Worm (Caenorhabditis elegans) whole organism, L3 larva: ENCODE measurements around the gene C06E7.88.
A peak's percentile ranks its signal among the peaks of the same experiment; 100 is the strongest.

Experiments used
- R02D3.7 ChIP-seq: fragments of 150-350 bp; optimal IDR thresholded peaks from 2 replicates; lab custom pipeline; 2014; ENCODE audit warnings: missing biosample characterization, missing genetic modification characterization
- ama-1 ChIP-seq: fragments of 150-350 bp; optimal IDR thresholded peaks from 2 replicates; lab custom pipeline; 2018
- ceh-16 ChIP-seq: sonication (generic microtip); optimal IDR thresholded peaks from 2 replicates; lab custom pipeline; 2017; ENCODE audit warnings: missing biosample characterization, missing genetic modification characterization
- ceh-28 ChIP-seq: fragments of 150-350 bp; optimal IDR thresholded peaks from 2 replicates; lab custom pipeline; 2014; ENCODE audit warnings: missing biosample characterization, missing genetic modification reagents, missing genetic modification characterization
- ceh-82 ChIP-seq: fragments of 150-350 bp; optimal IDR thresholded peaks from 2 replicates; lab custom pipeline; 2014; ENCODE audit warnings: missing biosample characterization, missing genetic modification characterization
- ceh-9 ChIP-seq: sonication (generic microtip); optimal IDR thresholded peaks from 2 replicates; lab custom pipeline; 2018; ENCODE audit warnings: missing biosample characterization, missing genetic modification characterization
- daf-12 ChIP-seq: fragments of 150-350 bp; optimal IDR thresholded peaks from 2 replicates; lab custom pipeline; 2014; ENCODE audit warnings: missing biosample characterization, missing genetic modification reagents, missing genetic modification characterization
- egl-27 ChIP-seq: sonication (generic microtip); optimal IDR thresholded peaks from 4 replicates; lab custom pipeline; 2017; ENCODE audit warnings: missing biosample characterization, missing genetic modification reagents, missing genetic modification characterization
- elt-2 ChIP-seq: sonication (generic microtip); optimal IDR thresholded peaks from 2 replicates; lab custom pipeline; 2016; ENCODE audit warnings: missing genetic modification reagents, mild to moderate bottlenecking, missing genetic modification characterization, missing compliant biosample characterization
- fkh-10 ChIP-seq: sonication (generic microtip); optimal IDR thresholded peaks from 2 replicates; lab custom pipeline; 2017; ENCODE audit warnings: missing biosample characterization, missing genetic modification reagents, missing genetic modification characterization
- fkh-2 ChIP-seq: fragments of 150-350 bp; optimal IDR thresholded peaks from 2 replicates; lab custom pipeline; 2014; ENCODE audit warnings: missing biosample characterization, missing genetic modification reagents, missing genetic modification characterization
- fos-1 ChIP-seq: fragments of 150-350 bp; optimal IDR thresholded peaks from 2 replicates; lab custom pipeline; 2014; ENCODE audit warnings: missing biosample characterization, missing genetic modification characterization
- hmg-11 ChIP-seq: sonication (generic microtip); optimal IDR thresholded peaks from 2 replicates; lab custom pipeline; 2016; ENCODE audit warnings: missing genetic modification characterization, missing compliant biosample characterization
- lin-15B ChIP-seq: fragments of 150-350 bp; optimal IDR thresholded peaks from 2 replicates; lab custom pipeline; 2014; ENCODE audit warnings: missing biosample characterization, missing genetic modification characterization
- lsy-12 ChIP-seq: sonication (generic microtip); optimal IDR thresholded peaks from 2 replicates; lab custom pipeline; 2016; ENCODE audit warnings: mild to moderate bottlenecking, missing genetic modification characterization, missing compliant biosample characterization
- mdl-1 ChIP-seq: fragments of 150-350 bp; optimal IDR thresholded peaks from 2 replicates; lab custom pipeline; 2014; ENCODE audit warnings: missing biosample characterization, missing genetic modification characterization
- mml-1 ChIP-seq: fragments of 150-350 bp; sonication (generic microtip); optimal IDR thresholded peaks from 3 replicates; lab custom pipeline; 2014; ENCODE audit warnings: missing biosample characterization, missing genetic modification characterization
- nfya-1 ChIP-seq: sonication (generic microtip); optimal IDR thresholded peaks from 2 replicates; lab custom pipeline; 2017; ENCODE audit warnings: missing genetic modification characterization, mild to moderate bottlenecking, missing compliant biosample characterization, antibody characterized with exemption, moderate library complexity; ENCODE audit not compliant: insufficient read depth
- nhr-12 ChIP-seq: fragments of 150-350 bp; optimal IDR thresholded peaks from 2 replicates; lab custom pipeline; 2014; ENCODE audit warnings: missing biosample characterization, missing genetic modification characterization
- nhr-23 ChIP-seq: fragments of 150-350 bp; optimal IDR thresholded peaks from 2 replicates; lab custom pipeline; 2014; ENCODE audit warnings: missing biosample characterization, missing genetic modification reagents, missing genetic modification characterization
- nhr-25 ChIP-seq: sonication (generic microtip); optimal IDR thresholded peaks from 2 replicates; lab custom pipeline; 2017; ENCODE audit warnings: missing biosample characterization, missing genetic modification characterization
- nhr-28 ChIP-seq: fragments of 150-350 bp; optimal IDR thresholded peaks from 2 replicates; lab custom pipeline; 2014; ENCODE audit warnings: missing biosample characterization, missing genetic modification characterization
- nhr-43 ChIP-seq: sonication (generic microtip); optimal IDR thresholded peaks from 2 replicates; lab custom pipeline; 2016; ENCODE audit warnings: mild to moderate bottlenecking, missing genetic modification characterization, missing compliant biosample characterization; ENCODE audit not compliant: poor library complexity, severe bottlenecking
- nhr-67 ChIP-seq: fragments of 150-350 bp; optimal IDR thresholded peaks from 2 replicates; lab custom pipeline; 2014; ENCODE audit warnings: missing biosample characterization, missing genetic modification characterization
- nhr-76 ChIP-seq: fragments of 150-350 bp; sonication (generic microtip); optimal IDR thresholded peaks from 5 replicates; lab custom pipeline; 2014; ENCODE audit warnings: missing biosample characterization, missing genetic modification characterization
- pha-4 ChIP-seq: fragments of 150-350 bp; optimal IDR thresholded peaks from 2 replicates; lab custom pipeline; 2014; ENCODE audit warnings: missing biosample characterization, missing genetic modification reagents, missing genetic modification characterization
- pqm-1 ChIP-seq: fragments of 150-350 bp; optimal IDR thresholded peaks from 2 replicates; lab custom pipeline; 2017; ENCODE audit warnings: missing biosample characterization, missing genetic modification characterization, inconsistent platforms
- skn-1 ChIP-seq: fragments of 150-350 bp; optimal IDR thresholded peaks from 2 replicates; lab custom pipeline; 2014; ENCODE audit warnings: missing biosample characterization, missing genetic modification characterization
- snpc-4 ChIP-seq: fragments of 150-350 bp; optimal IDR thresholded peaks from 2 replicates; lab custom pipeline; 2014; ENCODE audit warnings: missing biosample characterization, missing genetic modification characterization
- tbx-2 ChIP-seq: sonication (generic microtip); optimal IDR thresholded peaks from 2 replicates; lab custom pipeline; 2016; ENCODE audit warnings: mild to moderate bottlenecking, missing genetic modification characterization, missing compliant biosample characterization
- unc-39 ChIP-seq: sonication (generic microtip); optimal IDR thresholded peaks from 4 replicates; lab custom pipeline; 2017; ENCODE audit warnings: missing biosample characterization, missing genetic modification characterization
- unc-62 ChIP-seq: fragments of 150-350 bp; sonication (generic microtip); optimal IDR thresholded peaks from 4 replicates; lab custom pipeline; 2014; ENCODE audit warnings: missing biosample characterization, missing genetic modification reagents, missing genetic modification characterization
- zag-1 ChIP-seq: fragments of 150-350 bp; optimal IDR thresholded peaks from 2 replicates; lab custom pipeline; 2014; ENCODE audit warnings: missing biosample characterization, missing genetic modification characterization
- ztf-4 ChIP-seq: fragments of 150-350 bp; optimal IDR thresholded peaks from 2 replicates; lab custom pipeline; 2014; ENCODE audit warnings: missing biosample characterization, missing genetic modification characterization

Gene C06E7.88

ce11 chrIV:5867189-5867588, at the start of gene C06E7.88:
C06E7.88 (minus strand) TSS chrIV:5867289.
- TF ChIP-seq lsy-12 (no peak), ztf-4 (tag; lab: Kevin White, UChicago) (no peak), nhr-12 (tag; lab: Kevin White, UChicago) (no peak), egl-27 (tag; lab: Kevin White, UChicago) (no peak), zag-1 (no peak), mml-1 (tag; lab: Kevin White, UChicago) (no peak)
- TF ChIP-seq, all 47 proteins: peak for 0

DNA sequence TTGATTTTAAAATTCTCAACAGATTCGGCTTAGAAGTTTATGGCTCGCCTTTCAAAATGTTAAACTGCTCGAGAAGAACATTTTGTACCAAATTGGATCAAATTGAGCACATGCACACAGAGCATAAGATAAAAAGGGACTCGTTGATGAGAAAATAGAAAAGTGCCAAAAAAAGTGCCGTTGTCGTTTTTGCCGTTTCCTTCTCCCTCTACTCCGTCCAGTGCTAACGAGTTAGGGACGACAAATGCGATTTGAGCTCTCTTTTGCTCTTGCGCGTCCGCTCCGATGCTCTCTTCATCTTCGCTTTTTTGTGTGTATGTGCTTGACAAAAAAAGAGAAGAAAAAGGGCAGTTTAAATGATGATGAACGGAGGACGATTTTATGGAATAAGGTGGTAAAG, 48.1 kb upstream of the C06E7.88 start:
- TF ChIP-seq nhr-28 (tag; lab: Kevin White, UChicago) (no peak), nhr-12 (tag; lab: Kevin White, UChicago) (no peak), fkh-10 (GFP tag; lab: Kevin White, UChicago) (peak; percentile 88), mdl-1 (tag; lab: Kevin White, UChicago) (no peak), skn-1 (tag; lab: Kevin White, UChicago) (no peak)

DNA sequence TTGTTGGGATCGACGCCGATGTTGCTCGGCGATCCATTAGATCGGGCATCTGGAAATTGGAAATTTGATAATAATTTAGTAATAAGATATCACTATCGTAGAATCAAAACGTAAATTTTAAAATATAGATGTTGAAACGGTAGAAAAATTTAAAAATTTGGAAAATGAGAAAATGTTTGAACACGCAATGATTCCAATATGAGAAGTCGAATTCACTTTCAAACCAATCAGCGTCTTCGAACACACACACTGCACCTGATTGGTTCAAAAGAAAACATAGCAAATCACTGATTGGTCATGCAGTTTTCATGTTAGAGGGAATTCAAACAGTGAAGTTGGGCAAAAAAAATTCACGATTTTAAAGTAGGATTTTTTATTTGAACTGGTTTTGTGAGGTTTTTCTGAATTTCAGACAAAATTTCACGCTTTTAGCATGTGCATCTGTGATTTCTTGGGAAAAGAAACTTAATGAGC, 36.3 kb upstream of the C06E7.88 start, which contains the start of gene H04M03.12:
TSS of gene H04M03.12 (minus strand) at position 51 of the 474 bp plus-strand sequence.
- TF ChIP-seq nhr-67 (no peak), pha-4 (tag; lab: Kevin White, UChicago) (no peak), daf-12 (tag; lab: Kevin White, UChicago) (no peak), nhr-12 (tag; lab: Kevin White, UChicago) (no peak), nhr-43 (tag; lab: Kevin White, UChicago) (no peak), ztf-4 (tag; lab: Kevin White, UChicago) (no peak), egl-27 (tag; lab: Kevin White, UChicago) (no peak), fos-1 (tag; lab: Kevin White, UChicago) (no peak), nfya-1 (tag; lab: Kevin White, UChicago) (peak; percentile 67)
- TF ChIP-seq, all 47 proteins: peak for 1

- TF ChIP-seq ceh-82 (no peak), elt-2 (tag; lab: Kevin White, UChicago) (no peak), unc-62 (no peak), nhr-23 (tag; lab: Kevin White, UChicago) (no peak), nhr-28 (tag; lab: Kevin White, UChicago) (no peak), R02D3.7 (tag; lab: Kevin White, UChicago) (no peak), nhr-76 (no peak), lin-15B (tag; lab: Kevin White, UChicago) (no peak), ceh-28 (no peak), daf-12 (tag; lab: Kevin White, UChicago) (no peak), ztf-4 (tag; lab: Kevin White, UChicago) (no peak), snpc-4 (tag; lab: Kevin White, UChicago) (no peak), egl-27 (tag; lab: Kevin White, UChicago) (no peak), fkh-2 (tag; lab: Kevin White, UChicago) (no peak), lsy-12 (no peak), ceh-16 (tag; lab: Kevin White, UChicago) (no peak), nhr-25 (tag; lab: Kevin White, UChicago) (no peak), nhr-67 (no peak), tbx-2 (tag; lab: Kevin White, UChicago) (no peak)
These were observed 35.6 kb upstream of the C06E7.88 start for ce11 chrIV:5902730-5903129.

DNA sequence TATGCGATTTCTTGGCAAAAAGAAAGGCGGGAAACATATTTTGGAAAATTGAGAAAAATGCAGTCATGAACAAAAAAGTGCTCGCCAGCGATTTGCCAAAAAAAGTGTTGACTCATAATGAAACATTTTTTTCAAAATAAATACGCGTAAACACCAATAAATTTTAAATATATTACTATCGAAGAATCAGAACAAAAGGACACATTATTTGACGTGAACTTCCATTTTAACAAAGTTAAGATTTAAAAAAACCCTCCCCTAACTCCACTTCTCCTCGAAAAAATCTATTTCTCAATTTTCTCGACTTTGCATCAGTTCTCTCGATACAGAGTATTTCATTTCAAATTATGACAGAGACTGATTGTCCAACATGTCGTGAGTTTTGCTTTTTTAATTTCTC, 29.3 kb upstream of the C06E7.88 start, which contains the start of gene pck-3:
TSS of gene pck-3 (plus strand) at position 301 of the 400 bp plus-strand sequence.
- TF ChIP-seq ceh-82 (no peak), pqm-1 (tag; lab: Kevin White, UChicago) (no peak), ceh-9 (tag; lab: Kevin White, UChicago) (no peak), elt-2 (tag; lab: Kevin White, UChicago) (no peak), unc-39 (tag; lab: Kevin White, UChicago) (no peak), ama-1 (lab: Kevin White, UChicago) (no peak), fkh-2 (tag; lab: Kevin White, UChicago) (no peak), unc-62 (no peak), nhr-67 (no peak), fos-1 (tag; lab: Kevin White, UChicago) (no peak), hmg-11 (tag; lab: Kevin White, UChicago) (no peak), nhr-12 (tag; lab: Kevin White, UChicago) (no peak), zag-1 (no peak)
